Fruit fly (Drosophila melanogaster) whole organism, embryonic: ENCODE data around the gene cup.

Experiments used
- ATbp ChIP-seq: fragments of 200-800 bp; sonication (Bioruptor generic); optimal IDR thresholded peaks from 2 replicates; lab custom pipeline; 2017; ENCODE audit warnings: missing biosample characterization, mild to moderate bottlenecking, missing genetic modification characterization, missing genetic modification reagents
- Ada2b ChIP-seq: fragments of 200-800 bp; sonication (Bioruptor generic); IDR thresholded peaks from 2 replicates; pipeline ENCODE4 v1.3.6; 2022; ENCODE audit warnings: missing biosample characterization, missing genetic modification characterization
- Asciz ChIP-seq: fragments of 200-800 bp; sonication (Bioruptor generic); optimal IDR thresholded peaks from 2 replicates; lab custom pipeline; 2017; ENCODE audit warnings: missing biosample characterization, mild to moderate bottlenecking, missing genetic modification characterization, missing genetic modification reagents
- CG12659 ChIP-seq: fragments of 200-800 bp; sonication (Bioruptor generic); optimal IDR thresholded peaks from 3 replicates; lab custom pipeline; 2017; ENCODE audit warnings: mild to moderate bottlenecking, missing biosample characterization, missing genetic modification reagents, missing genetic modification characterization
- CG15073 ChIP-seq: fragments of 200-800 bp; sonication (Bioruptor generic); optimal IDR thresholded peaks from 2 replicates; lab custom pipeline; 2016; ENCODE audit warnings: missing biosample characterization, missing genetic modification characterization
- CG15514 ChIP-seq: fragments of 200-800 bp; sonication (Bioruptor generic); optimal IDR thresholded peaks from 3 replicates; lab custom pipeline; 2017; ENCODE audit warnings: missing biosample characterization, missing genetic modification characterization, mild to moderate bottlenecking, moderate library complexity, missing genetic modification reagents
- CG16779 ChIP-seq: fragments of 200-800 bp; sonication (Bioruptor generic); IDR thresholded peaks from 2 replicates; pipeline ENCODE4 v1.3.6; 2022; ENCODE audit warnings: missing biosample characterization, missing genetic modification characterization
- CG16815 ChIP-seq: fragments of 200-800 bp; sonication (Bioruptor generic); optimal IDR thresholded peaks from 3 replicates; lab custom pipeline; 2017; ENCODE audit warnings: missing biosample characterization, mild to moderate bottlenecking, missing genetic modification characterization
- CG17361 ChIP-seq: fragments of 200-800 bp; sonication (Bioruptor generic); IDR thresholded peaks from 3 replicates; pipeline ENCODE4 v1.3.6; 2022; ENCODE audit warnings: missing biosample characterization, missing genetic modification characterization
- CG17385 ChIP-seq: fragments of 200-800 bp; sonication (Bioruptor generic); optimal IDR thresholded peaks from 3 replicates; lab custom pipeline; 2018; ENCODE audit warnings: missing biosample characterization, mild to moderate bottlenecking, missing genetic modification characterization
- CG18619 ChIP-seq: fragments of 200-800 bp; sonication (Bioruptor generic); optimal IDR thresholded peaks from 3 replicates; lab custom pipeline; 2017; ENCODE audit warnings: missing biosample characterization, mild to moderate bottlenecking, missing genetic modification characterization
- CG2712 ChIP-seq: fragments of 200-800 bp; optimal IDR thresholded peaks from 3 replicates; lab custom pipeline; 2019; ENCODE audit warnings: missing biosample characterization, mild to moderate bottlenecking, missing genetic modification characterization, moderate library complexity
- CG32532 ChIP-seq: fragments of 200-800 bp; sonication (Bioruptor generic); IDR thresholded peaks from 2 replicates; pipeline ENCODE4 v1.3.6; 2022; ENCODE audit warnings: missing biosample characterization, missing genetic modification characterization
- CG42726 ChIP-seq: fragments of 200-800 bp; sonication (Bioruptor generic); IDR thresholded peaks from 2 replicates; pipeline ENCODE4 v1.3.6; 2022; ENCODE audit warnings: missing biosample characterization, missing genetic modification characterization; ENCODE audit not compliant: partially characterized antibody
- CG4282 ChIP-seq: fragments of 200-800 bp; sonication (Bioruptor generic); optimal IDR thresholded peaks from 2 replicates; lab custom pipeline; 2016; ENCODE audit warnings: missing biosample characterization, missing genetic modification characterization
- CG43689 ChIP-seq: fragments of 200-800 bp; sonication (Bioruptor generic); IDR thresholded peaks from 2 replicates; pipeline ENCODE4 v1.3.6; 2022; ENCODE audit warnings: missing biosample characterization, missing genetic modification characterization
- CG4730 ChIP-seq: fragments of 200-800 bp; sonication (Bioruptor generic); IDR thresholded peaks from 2 replicates; pipeline ENCODE4 v1.3.6; 2022; ENCODE audit warnings: missing biosample characterization, missing genetic modification characterization
- CG5953 ChIP-seq: fragments of 200-800 bp; sonication (Bioruptor generic); IDR thresholded peaks from 2 replicates; pipeline ENCODE4 v1.3.6; 2022; ENCODE audit warnings: missing biosample characterization, missing genetic modification characterization
- CG6175 ChIP-seq: fragments of 200-800 bp; sonication (Bioruptor generic); IDR thresholded peaks from 3 replicates; pipeline ENCODE4 v1.3.6; 2022; ENCODE audit warnings: missing biosample characterization, missing genetic modification characterization
- CG7357 ChIP-seq: fragments of 200-800 bp; sonication (Bioruptor generic); IDR thresholded peaks from 3 replicates; pipeline ENCODE4 v1.3.6; 2022; ENCODE audit warnings: missing biosample characterization, missing genetic modification characterization
- CG8089 ChIP-seq: fragments of 200-800 bp; sonication (Bioruptor generic); optimal IDR thresholded peaks from 3 replicates; lab custom pipeline; 2016; ENCODE audit warnings: missing biosample characterization, missing genetic modification characterization
- CG8281 ChIP-seq: fragments of 200-800 bp; sonication (Bioruptor generic); optimal IDR thresholded peaks from 2 replicates; lab custom pipeline; 2018; ENCODE audit warnings: missing biosample characterization, mild to moderate bottlenecking, missing genetic modification characterization, moderate library complexity
- CG8924 ChIP-seq: fragments of 200-800 bp; optimal IDR thresholded peaks from 3 replicates; lab custom pipeline; 2019; ENCODE audit warnings: missing biosample characterization, mild to moderate bottlenecking, missing genetic modification characterization, moderate library complexity
- CG9437 ChIP-seq: fragments of 200-800 bp; sonication (Bioruptor generic); optimal IDR thresholded peaks from 2 replicates; lab custom pipeline; 2018; ENCODE audit warnings: missing biosample characterization, mild to moderate bottlenecking, missing genetic modification characterization
- E2f1 ChIP-seq: fragments of 200-800 bp; sonication (Bioruptor generic); IDR thresholded peaks from 2 replicates; pipeline ENCODE4 v1.3.6; 2022; ENCODE audit warnings: missing biosample characterization, missing genetic modification characterization
- Fer3 ChIP-seq: fragments of 200-800 bp; sonication (Bioruptor generic); optimal IDR thresholded peaks from 2 replicates; lab custom pipeline; 2018; ENCODE audit warnings: missing biosample characterization, mild to moderate bottlenecking, missing genetic modification characterization, moderate library complexity
- Gsc ChIP-seq: fragments of 200-800 bp; sonication (Bioruptor generic); IDR thresholded peaks from 2 replicates; pipeline ENCODE4 v1.3.6; 2022; ENCODE audit warnings: missing biosample characterization, missing genetic modification characterization
- H2.0 ChIP-seq: fragments of 200-800 bp; sonication (Bioruptor generic); IDR thresholded peaks from 2 replicates; pipeline ENCODE4 v1.3.6; 2022; ENCODE audit warnings: missing biosample characterization, missing genetic modification characterization
- HHEX ChIP-seq: fragments of 200-800 bp; sonication (Bioruptor generic); optimal IDR thresholded peaks from 3 replicates; lab custom pipeline; 2017; ENCODE audit warnings: missing biosample characterization, mild to moderate bottlenecking, missing genetic modification characterization, missing genetic modification reagents
- HmgD ChIP-seq: fragments of 200-800 bp; sonication (Bioruptor generic); optimal IDR thresholded peaks from 3 replicates; lab custom pipeline; 2016; ENCODE audit warnings: missing biosample characterization, missing genetic modification characterization
- Hmx ChIP-seq: fragments of 200-800 bp; sonication (Bioruptor generic); optimal IDR thresholded peaks from 2 replicates; lab custom pipeline; 2016; ENCODE audit warnings: missing biosample characterization, missing genetic modification characterization
- Hr78 ChIP-seq, 2 experiments: fragments of 200-800 bp in 1 of 2; fragments of >200 bp in 1 of 2; sonication (Bioruptor generic) in 1 of 2; optimal IDR thresholded peaks; 2 replicates each; lab custom pipeline; 2017 to 2019; ENCODE audit warnings: missing biosample characterization in 2 of 2, missing genetic modification characterization in 2 of 2, mild to moderate bottlenecking in 1 of 2, moderate library complexity in 1 of 2
- Lhr ChIP-seq: fragments of 200-800 bp; sonication (Bioruptor generic); optimal IDR thresholded peaks from 3 replicates; lab custom pipeline; 2017; ENCODE audit warnings: mild to moderate bottlenecking, missing biosample characterization, missing genetic modification reagents, missing genetic modification characterization
- Myb ChIP-seq: fragments of 200-800 bp; sonication (Bioruptor generic); optimal IDR thresholded peaks from 2 replicates; lab custom pipeline; 2016; ENCODE audit warnings: missing biosample characterization, missing genetic modification characterization
- NC2β ChIP-seq: fragments of 200-800 bp; sonication (Bioruptor generic); optimal IDR thresholded peaks from 2 replicates; lab custom pipeline; 2016; ENCODE audit warnings: missing biosample characterization, missing genetic modification characterization
- Spps ChIP-seq: fragments of 200-800 bp; sonication (Bioruptor generic); optimal IDR thresholded peaks from 2 replicates; lab custom pipeline; 2018; ENCODE audit warnings: missing biosample characterization, mild to moderate bottlenecking, missing genetic modification characterization
- Trl ChIP-seq, 3 experiments: fragments of >200 bp in 2 of 3; fragments of 200-800 bp in 1 of 3; sonication (Bioruptor generic) in 1 of 3; optimal IDR thresholded peaks; 2 replicates in 1 of 3; 3 replicates in 2 of 3; lab custom pipeline; 2016 to 2017; ENCODE audit warnings: missing biosample characterization in 1 of 3, missing genetic modification characterization in 1 of 3
- ara ChIP-seq: fragments of 200-800 bp; sonication (Bioruptor generic); IDR thresholded peaks from 2 replicates; pipeline ENCODE4 v1.3.6; 2022; ENCODE audit warnings: missing biosample characterization, missing genetic modification characterization
- az2 ChIP-seq: fragments of 200-800 bp; sonication (Bioruptor generic); optimal IDR thresholded peaks from 3 replicates; lab custom pipeline; 2016; ENCODE audit warnings: missing biosample characterization, missing genetic modification characterization
- dpn ChIP-seq, 2 experiments: fragments of 200-800 bp; sonication (Bioruptor generic); optimal IDR thresholded peaks; 3 replicates each; lab custom pipeline; 2016; ENCODE audit warnings: missing biosample characterization in 2 of 2, missing genetic modification characterization in 2 of 2
- ewg ChIP-seq: fragments of 200-800 bp; sonication (Bioruptor generic); optimal IDR thresholded peaks from 3 replicates; lab custom pipeline; 2017; ENCODE audit warnings: mild to moderate bottlenecking, missing biosample characterization, missing genetic modification reagents, missing genetic modification characterization
- inv ChIP-seq: fragments of 200-800 bp; sonication (Bioruptor generic); IDR thresholded peaks from 2 replicates; pipeline ENCODE4 v1.3.6; 2022; ENCODE audit warnings: missing biosample characterization, missing genetic modification characterization; ENCODE audit not compliant: partially characterized antibody
- p53 ChIP-seq: fragments of 200-800 bp; sonication (Bioruptor generic); optimal IDR thresholded peaks from 2 replicates; lab custom pipeline; 2016; ENCODE audit warnings: missing biosample characterization, missing genetic modification characterization
- sc ChIP-seq, 3 experiments: fragments of >200 bp in 2 of 3; fragments of 200-800 bp in 1 of 3; sonication (Bioruptor generic) in 1 of 3; optimal IDR thresholded peaks; 2 replicates in 2 of 3; 3 replicates in 1 of 3; lab custom pipeline; 2017; ENCODE audit warnings: mild to moderate bottlenecking in 1 of 3, missing biosample characterization in 1 of 3, missing genetic modification characterization in 1 of 3, missing genetic modification reagents in 1 of 3
- slou ChIP-seq: fragments of 200-800 bp; sonication (Bioruptor generic); optimal IDR thresholded peaks from 3 replicates; lab custom pipeline; 2016; ENCODE audit warnings: missing biosample characterization, missing genetic modification characterization
- so ChIP-seq: fragments of 200-800 bp; sonication (Bioruptor generic); IDR thresholded peaks from 3 replicates; pipeline ENCODE4 v1.3.6; 2022; ENCODE audit warnings: missing biosample characterization, missing genetic modification characterization
- stwl ChIP-seq: fragments of 200-800 bp; sonication (Bioruptor generic); optimal IDR thresholded peaks from 3 replicates; lab custom pipeline; 2018; ENCODE audit warnings: missing biosample characterization, mild to moderate bottlenecking, missing genetic modification characterization, moderate library complexity
- tgo ChIP-seq: fragments of 200-800 bp; sonication (Bioruptor generic); IDR thresholded peaks from 3 replicates; pipeline ENCODE4 v1.3.6; 2022; ENCODE audit warnings: missing biosample characterization, missing genetic modification characterization
- unc-4 ChIP-seq: fragments of 200-800 bp; sonication (Bioruptor generic); IDR thresholded peaks from 2 replicates; pipeline ENCODE4 v1.3.6; 2022; ENCODE audit warnings: missing biosample characterization, missing genetic modification characterization; ENCODE audit not compliant: partially characterized antibody
- usp ChIP-seq: fragments of >200 bp; optimal IDR thresholded peaks from 2 replicates; lab custom pipeline; 2017; ENCODE audit warnings: missing biosample characterization, missing genetic modification characterization

Gene cup

DNA sequence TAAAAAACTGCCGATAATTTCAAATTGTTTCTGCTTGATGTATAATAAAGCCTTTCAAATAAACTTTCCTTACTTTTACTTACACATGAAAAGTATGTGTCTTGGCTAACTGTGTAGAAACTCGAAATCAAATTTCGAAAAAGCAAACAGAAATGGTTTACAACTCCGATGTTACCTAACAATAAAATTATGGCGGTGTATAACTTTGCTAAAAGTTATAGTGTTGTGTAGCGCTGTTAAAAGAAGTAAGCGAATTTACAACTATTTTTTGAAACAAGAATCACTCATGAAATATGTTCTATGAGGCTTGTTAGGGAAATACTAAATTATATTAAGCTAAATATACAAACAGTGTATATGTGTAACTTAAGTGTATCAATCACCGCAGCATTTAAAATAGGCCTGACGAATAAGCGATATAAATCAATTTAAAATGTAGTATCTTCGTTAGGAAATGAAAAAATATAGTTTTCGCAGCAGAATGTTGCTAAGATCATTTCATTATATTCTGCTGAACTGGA, 40.8 kb upstream of the cup start, which contains the start of gene CG34345 (continued):
- TF ChIP-seq CG7357 (GFP tag; lab: Robert Waterston, UW), result no peak
- TF ChIP-seq CG4730 (GFP tag; lab: Robert Waterston, UW), result no peak
- no peak for TF ChIP-seq CG43689 (GFP tag; lab: Robert Waterston, UW)
- no peak for TF ChIP-seq p53 (GFP tag; lab: Kevin White, UChicago)
- TF ChIP-seq CG32532 (GFP tag; lab: Robert Waterston, UW), result peak; percentile 30; the same call in 1 of the 2 replicates
- TF ChIP-seq CG8089 (GFP tag; lab: Kevin White, UChicago), result no peak
- no peak for TF ChIP-seq Fer3 (tag; lab: Kevin White, UChicago)
- peak; percentile 100 for TF ChIP-seq stwl (tag; lab: Kevin White, UChicago)
- TF ChIP-seq HHEX, result no peak
- no peak for TF ChIP-seq Spps
- no peak for TF ChIP-seq CG16779 (GFP tag; lab: Robert Waterston, UW)
- no peak for TF ChIP-seq Hr78 (GFP tag; optimal IDR thresholded peaks at IDR 0.05; lab: Kevin White, UChicago)
- no peak for TF ChIP-seq H2.0 (GFP tag; lab: Robert Waterston, UW)
- no peak for TF ChIP-seq az2 (GFP tag; lab: Kevin White, UChicago)
- peak; percentile 20 for TF ChIP-seq HmgD (GFP tag; lab: Kevin White, UChicago)
- TF ChIP-seq slou (GFP tag; lab: Kevin White, UChicago), result no peak
- no peak for TF ChIP-seq CG4282 (GFP tag; lab: Kevin White, UChicago)
- no peak for TF ChIP-seq CG9437 (GFP tag; lab: Kevin White, UChicago)
- TF ChIP-seq Asciz (GFP tag; lab: Kevin White, UChicago), result no peak
- no peak for TF ChIP-seq CG17385 (GFP tag; lab: Kevin White, UChicago)
- no peak for TF ChIP-seq CG5953
- TF ChIP-seq dpn (GFP tag; optimal IDR thresholded peaks at IDR 0.05; lab: Kevin White, UChicago), result peak; percentile 8 to 48
- TF ChIP-seq usp (GFP tag; lab: Kevin White, UChicago), result no peak
- TF ChIP-seq Myb (GFP tag; lab: Kevin White, UChicago), result peak; percentile 81
- peak; percentile 61 for TF ChIP-seq unc-4 (GFP tag; lab: Robert Waterston, UW)
- no peak for TF ChIP-seq Gsc (GFP tag; lab: Robert Waterston, UW)
- 0 out of 2 replicates have a peak, but pooled peaks have one; percentile 15 for TF ChIP-seq inv (GFP tag; lab: Robert Waterston, UW)
- no peak for TF ChIP-seq so
- TF ChIP-seq Lhr (GFP tag; lab: Kevin White, UChicago), result peak; percentile 78
- TF ChIP-seq ara (GFP tag; lab: Robert Waterston, UW), result no peak
- peak; percentile 2 for TF ChIP-seq CG12659 (GFP tag; lab: Kevin White, UChicago)
- no peak for TF ChIP-seq Trl (optimal IDR thresholded peaks at IDR 0.05; lab: Kevin White, UChicago)
- TF ChIP-seq Trl (GFP tag; optimal IDR thresholded peaks at IDR 0.05; lab: Kevin White, UChicago), result no peak
- TF ChIP-seq CG17361 (GFP tag; lab: Robert Waterston, UW), result no peak
- no peak for TF ChIP-seq CG15073 (GFP tag; lab: Kevin White, UChicago)
- TF ChIP-seq Ada2b, result no peak
- TF ChIP-seq Hmx (GFP tag; lab: Kevin White, UChicago), result no peak
- TF ChIP-seq NC2β (GFP tag; lab: Kevin White, UChicago), result no peak
- TF ChIP-seq CG8924 (tag; lab: Kevin White, UChicago), result no peak
- peak; percentile 36 for TF ChIP-seq CG15514 (GFP tag; lab: Kevin White, UChicago)
- TF ChIP-seq CG42726 (GFP tag; lab: Robert Waterston, UW), result peak; percentile 48
- no peak for TF ChIP-seq ATbp (GFP tag; lab: Kevin White, UChicago)
- TF ChIP-seq CG18619 (GFP tag; lab: Kevin White, UChicago), result no peak
- TF ChIP-seq CG2712 (tag; lab: Kevin White, UChicago), result no peak
- TF ChIP-seq CG6175, result no peak
- TF ChIP-seq CG16815, result no peak
- no peak for TF ChIP-seq sc (optimal IDR thresholded peaks at IDR 0.05; lab: Kevin White, UChicago)
- TF ChIP-seq sc (GFP tag; optimal IDR thresholded peaks at IDR 0.05; lab: Kevin White, UChicago), result no peak
- no peak for TF ChIP-seq ewg
- no peak for TF ChIP-seq E2f1 (GFP tag; lab: Robert Waterston, UW)
- TF ChIP-seq CG8281 (tag; lab: Kevin White, UChicago), result no peak
- no peak for TF ChIP-seq tgo (GFP tag; lab: Robert Waterston, UW)
